Fruit fly (Drosophila melanogaster) Kc167 (cell line): ENCODE data around the gene CG17768.

ENCODE experiments used
- insv ChIP-seq: fragments of >200 bp; optimal IDR thresholded peaks from 3 replicates; lab custom pipeline; 2018; ENCODE audit warnings: missing external identifiers
- psq ChIP-seq: fragments of >200 bp; optimal IDR thresholded peaks from 2 replicates; lab custom pipeline; 2017; ENCODE audit warnings: missing external identifiers
- ttk ChIP-seq: sonication (Bioruptor generic); optimal IDR thresholded peaks from 2 replicates; lab custom pipeline; 2017; ENCODE audit warnings: missing external identifiers

DNA sequence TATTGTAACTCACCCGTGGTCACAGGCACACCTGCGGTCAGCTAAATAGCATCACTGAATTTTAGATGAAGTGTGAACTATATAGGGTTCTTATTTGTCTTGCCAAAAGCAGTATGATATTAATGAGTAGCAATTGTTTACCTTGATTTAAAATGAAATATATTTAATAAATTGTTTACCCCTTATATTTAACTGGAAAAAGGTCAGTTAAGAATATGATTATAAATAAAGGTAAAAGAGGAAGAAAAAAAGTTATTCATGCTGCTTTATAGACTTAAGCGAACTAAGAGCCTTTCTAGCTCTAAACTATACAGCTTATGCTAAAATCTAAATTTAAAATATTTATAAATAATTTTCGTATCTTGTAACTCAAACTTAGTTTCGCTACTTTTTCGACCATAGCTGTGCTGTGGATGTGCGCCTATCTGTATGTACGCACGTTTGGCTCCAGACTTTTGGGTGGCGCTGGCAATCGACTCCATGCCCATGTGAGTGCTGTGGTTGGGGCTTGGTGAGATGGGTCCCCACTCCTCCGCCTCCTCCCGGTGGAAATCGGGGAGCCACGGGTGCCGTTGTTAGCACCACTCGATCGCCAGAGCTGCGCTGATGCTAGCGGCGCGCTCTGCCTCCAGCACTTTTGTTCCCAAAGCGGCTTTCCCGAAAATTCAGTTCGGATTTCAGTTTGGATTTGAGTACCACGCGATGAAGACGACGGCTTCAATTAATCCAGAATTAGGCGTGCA, 37.2 kb upstream of the CG17768 start, which contains the start of gene loh:
- TF ChIP-seq insv (lab: Kevin White, UChicago) (no peak), psq (lab: Kevin White, UChicago) (no peak), ttk (lab: Kevin White, UChicago) (no peak)
